Worm (Caenorhabditis elegans): ENCODE data around the gene E01G6.2.

- no peak for TF ChIP-seq dpl-1 (GFP tag; optimal IDR thresholded peaks at IDR 0.05)
- TF ChIP-seq ZK546.5 (tag; optimal IDR thresholded peaks at IDR 0.05) = no peak
- TF ChIP-seq mdl-1 (tag; optimal IDR thresholded peaks at IDR 0.05) = no peak
- no peak for TF ChIP-seq mep-1 (tag; optimal IDR thresholded peaks at IDR 0.05)
- no peak for TF ChIP-seq lin-13 (GFP tag; optimal IDR thresholded peaks at IDR 0.05)
- no peak for TF ChIP-seq zag-1 (tag; optimal IDR thresholded peaks at IDR 0.05)
- no peak for TF ChIP-seq tag-97 (GFP tag; IDR thresholded peaks at IDR 0.05)
- TF ChIP-seq F49E8.2 (tag; optimal IDR thresholded peaks at IDR 0.05; ENCODE audit: borderline replicate concordance) = no peak
- no peak for TF ChIP-seq aha-1 (tag)
- TF ChIP-seq daf-12 (tag; optimal IDR thresholded peaks at IDR 0.05) = no peak
- TF ChIP-seq lin-39 (tag; optimal IDR thresholded peaks at IDR 0.05) = no peak
- TF ChIP-seq nhr-11 (tag; optimal IDR thresholded peaks at IDR 0.05) = no peak
- TF ChIP-seq nhr-25 (tag; optimal IDR thresholded peaks at IDR 0.05; ENCODE audit: borderline replicate concordance, insufficient read depth) = no peak
Observed at ce11 chrX:12207078-12207477, 49.4 kb upstream of the E01G6.2 start.

All from whole organism, L4 larva.